Worm (Caenorhabditis elegans): ENCODE results near the gene cyp-25A2.

cyp-25A2 gene

ce11 chrIII:3867378-3867904, 32.4 kb downstream of the cyp-25A2 start, which contains the start of gene rpl-3 (continued):
- peak; percentile 64 for TF ChIP-seq pag-3 (tag; optimal IDR thresholded peaks at IDR 0.05; ENCODE audit: borderline replicate concordance, insufficient read depth)
- peak; percentile 94 for TF ChIP-seq unc-30 (tag; optimal IDR thresholded peaks at IDR 0.05)
- TF ChIP-seq ceh-88 (GFP tag; IDR thresholded peaks at IDR 0.05) = peak; percentile 100
- peak; percentile 99 for TF ChIP-seq lin-39 (tag; optimal IDR thresholded peaks at IDR 0.05)
- peak; percentile 99 for TF ChIP-seq elt-2 (tag; optimal IDR thresholded peaks at IDR 0.05)
- peak; percentile 100 for TF ChIP-seq nhr-85 (tag)
- peak; percentile 99 for TF ChIP-seq vab-15 (tag; optimal IDR thresholded peaks at IDR 0.05)
- peak; percentile 98 for TF ChIP-seq nhr-76 (tag; optimal IDR thresholded peaks at IDR 0.05)
- peak; percentile 96 for TF ChIP-seq ama-1 (optimal IDR thresholded peaks at IDR 0.05)
- TF ChIP-seq C34B4.2 (tag; optimal IDR thresholded peaks at IDR 0.05) = peak; percentile 99
- peak; percentile 99 for TF ChIP-seq zip-4 (GFP tag; optimal IDR thresholded peaks at IDR 0.05)
- TF ChIP-seq fos-1 (tag; optimal IDR thresholded peaks at IDR 0.05) = peak; percentile 99
- TF ChIP-seq nhr-77 (tag; optimal IDR thresholded peaks at IDR 0.05) = peak; percentile 100
- TF ChIP-seq lin-13 (GFP tag; optimal IDR thresholded peaks at IDR 0.05) = peak; percentile 100
- peak; percentile 100 for TF ChIP-seq irx-1 (tag; optimal IDR thresholded peaks at IDR 0.05)
- peak; percentile 100 for TF ChIP-seq dpl-1 (GFP tag; optimal IDR thresholded peaks at IDR 0.05)
- TF ChIP-seq C04F5.9 (tag; optimal IDR thresholded peaks at IDR 0.05) = peak; percentile 99
- peak; percentile 100 for TF ChIP-seq lin-14 (GFP tag; optimal IDR thresholded peaks at IDR 0.05)
- peak; percentile 100 for TF ChIP-seq unc-130 (tag; optimal IDR thresholded peaks at IDR 0.05)
- TF ChIP-seq unc-86 (tag; optimal IDR thresholded peaks at IDR 0.05) = peak; percentile 100
- peak; percentile 100 for TF ChIP-seq swsn-7 (tag; optimal IDR thresholded peaks at IDR 0.05)
- TF ChIP-seq fkh-10 (GFP tag; optimal IDR thresholded peaks at IDR 0.05) = peak; percentile 100
- peak; percentile 99 for TF ChIP-seq lir-3 (tag; optimal IDR thresholded peaks at IDR 0.05; ENCODE audit: poor library complexity)
- peak; percentile 89 for TF ChIP-seq nhr-12 (tag; optimal IDR thresholded peaks at IDR 0.05)
- TF ChIP-seq nhr-11 (tag; optimal IDR thresholded peaks at IDR 0.05) = peak; percentile 100
- TF ChIP-seq mab-9 (GFP tag; IDR thresholded peaks at IDR 0.05) = peak; percentile 100
- peak; percentile 100 for TF ChIP-seq ceh-82 (tag; optimal IDR thresholded peaks at IDR 0.05)
- peak; percentile 100 for TF ChIP-seq sup-37 (GFP tag; optimal IDR thresholded peaks at IDR 0.05)
- TF ChIP-seq pqm-1 (tag; optimal IDR thresholded peaks at IDR 0.05) = peak; percentile 92
- peak; percentile 98 for TF ChIP-seq mef-2 (tag; optimal IDR thresholded peaks at IDR 0.05)
- TF ChIP-seq nhr-237 (tag; optimal IDR thresholded peaks at IDR 0.05) = peak; percentile 100
- TF ChIP-seq snpc-4 (tag; optimal IDR thresholded peaks at IDR 0.05) = peak; percentile 95
- TF ChIP-seq grh-1 (GFP tag; IDR thresholded peaks at IDR 0.05) = peak; percentile 100

DNA sequence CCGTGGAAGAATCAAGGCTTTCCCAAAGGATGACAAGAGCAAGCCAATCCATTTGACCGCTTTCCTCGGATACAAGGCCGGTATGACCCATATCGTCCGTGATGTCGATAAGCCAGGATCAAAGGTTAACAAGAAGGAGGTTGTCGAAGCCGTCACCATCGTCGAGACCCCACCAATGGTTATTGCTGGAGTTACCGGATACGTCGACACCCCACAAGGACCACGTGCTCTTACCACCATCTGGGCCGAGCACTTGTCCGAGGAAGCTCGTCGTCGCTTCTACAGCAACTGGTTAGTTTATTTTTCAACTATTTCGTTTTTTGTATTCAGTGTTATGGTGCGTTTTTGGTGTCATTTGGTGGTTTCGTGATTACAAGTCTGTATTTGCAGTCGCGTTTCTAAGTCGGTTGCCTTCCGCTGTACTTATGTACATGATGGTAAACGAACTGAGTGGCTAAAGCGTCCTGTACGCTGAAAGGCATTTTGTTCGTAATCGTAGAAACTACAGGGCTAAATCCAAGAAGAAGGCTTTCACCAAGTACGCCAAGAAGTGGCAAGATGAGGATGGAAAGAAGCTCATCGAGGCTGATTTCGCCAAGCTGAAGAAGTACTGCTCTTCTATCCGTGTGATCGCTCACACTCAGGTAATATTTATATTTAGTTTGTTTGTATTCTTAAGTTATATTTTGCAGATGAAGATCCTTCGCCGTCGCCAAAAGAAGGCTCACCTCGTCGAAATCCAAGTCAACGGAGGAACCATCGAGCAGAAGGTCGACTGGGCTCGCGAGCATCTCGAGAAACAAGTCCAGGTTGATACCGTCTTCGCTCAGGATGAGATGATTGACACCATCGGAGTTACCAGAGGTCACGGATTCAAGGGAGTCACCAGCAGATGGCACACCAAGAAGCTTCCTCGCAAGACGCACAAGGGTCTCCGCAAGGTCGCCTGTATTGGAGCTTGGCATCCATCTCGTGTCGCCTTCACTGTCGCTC, 33.2 kb downstream of the cyp-25A2 start:
- no peak for TF ChIP-seq C04F5.9 (tag; optimal IDR thresholded peaks at IDR 0.05)
- TF ChIP-seq efl-1 (optimal IDR thresholded peaks at IDR 0.05) = no peak
- TF ChIP-seq efl-1 (GFP tag; optimal IDR thresholded peaks at IDR 0.05 in 1 of 2) = peak in 1 of 2 experiments; percentile 77
- no peak for TF ChIP-seq rnt-1 (tag; optimal IDR thresholded peaks at IDR 0.05)
- no peak for TF ChIP-seq sox-4 (tag; optimal IDR thresholded peaks at IDR 0.05)
- no peak for TF ChIP-seq egl-13 (tag; optimal IDR thresholded peaks at IDR 0.05)
- TF ChIP-seq unc-86 (tag; optimal IDR thresholded peaks at IDR 0.05) = no peak
- TF ChIP-seq alr-1 (tag; optimal IDR thresholded peaks at IDR 0.05; ENCODE audit: borderline replicate concordance) = peak; percentile 80
- TF ChIP-seq grh-1 (GFP tag; IDR thresholded peaks at IDR 0.05) = no peak
- TF ChIP-seq vab-15 (tag; optimal IDR thresholded peaks at IDR 0.05) = peak; percentile 14
- no peak for TF ChIP-seq nhr-47 (tag; optimal IDR thresholded peaks at IDR 0.05)
- TF ChIP-seq ztf-4 (tag; optimal IDR thresholded peaks at IDR 0.05) = no peak
- TF ChIP-seq elt-3 (tag; optimal IDR thresholded peaks at IDR 0.05) = no peak
- TF ChIP-seq ets-5 (GFP tag; IDR thresholded peaks at IDR 0.05) = no peak
- TF ChIP-seq nhr-19 (GFP tag; conservative IDR thresholded peaks at IDR 0.05) = no peak
